Fruit fly (Drosophila melanogaster) whole organism, embryonic: ENCODE data around the gene alpha-Est3.

Experiments
- Abd-B ChIP-seq: fragments of 200-800 bp; sonication (Bioruptor generic); optimal IDR thresholded peaks from 2 replicates; lab custom pipeline; 2018; ENCODE audit warnings: missing biosample characterization, mild to moderate bottlenecking, missing genetic modification characterization, moderate library complexity
- BEAF-32 ChIP-seq: fragments of 200-800 bp; sonication (Bioruptor generic); optimal IDR thresholded peaks from 3 replicates; lab custom pipeline; 2017; ENCODE audit warnings: missing biosample characterization, missing genetic modification characterization, mild to moderate bottlenecking, moderate library complexity, missing genetic modification reagents
- BtbVII ChIP-seq: fragments of 200-800 bp; sonication (Bioruptor generic); optimal IDR thresholded peaks from 3 replicates; lab custom pipeline; 2017; ENCODE audit warnings: missing biosample characterization, mild to moderate bottlenecking, missing genetic modification characterization
- CG10147 ChIP-seq: fragments of 200-800 bp; sonication (Bioruptor generic); optimal IDR thresholded peaks from 2 replicates; lab custom pipeline; 2019; ENCODE audit warnings: missing biosample characterization, mild to moderate bottlenecking, missing genetic modification characterization, moderate library complexity
- CG11723 ChIP-seq: fragments of 200-800 bp; sonication (Bioruptor generic); optimal IDR thresholded peaks from 2 replicates; lab custom pipeline; 2017; ENCODE audit warnings: missing biosample characterization, mild to moderate bottlenecking, missing genetic modification characterization
- CG12219 ChIP-seq: fragments of 200-800 bp; sonication (Bioruptor generic); optimal IDR thresholded peaks from 3 replicates; lab custom pipeline; 2018; ENCODE audit warnings: missing biosample characterization, mild to moderate bottlenecking, missing genetic modification characterization
- CG14014 ChIP-seq: fragments of 200-800 bp; sonication (Bioruptor generic); IDR thresholded peaks from 2 replicates; pipeline ENCODE4 v1.3.6; 2022; ENCODE audit warnings: missing biosample characterization, missing genetic modification characterization
- CG14441 ChIP-seq: fragments of 200-800 bp; sonication (Bioruptor generic); IDR thresholded peaks from 2 replicates; pipeline ENCODE4 v1.3.6; 2022; ENCODE audit warnings: missing biosample characterization, missing genetic modification characterization
- CG16815 ChIP-seq: fragments of 200-800 bp; sonication (Bioruptor generic); optimal IDR thresholded peaks from 3 replicates; lab custom pipeline; 2017; ENCODE audit warnings: missing biosample characterization, mild to moderate bottlenecking, missing genetic modification characterization
- CG16863 ChIP-seq: fragments of 200-800 bp; sonication (Bioruptor generic); optimal IDR thresholded peaks from 3 replicates; lab custom pipeline; 2016; ENCODE audit warnings: missing biosample characterization, missing genetic modification characterization
- CG17359 ChIP-seq: fragments of 200-800 bp; sonication (Bioruptor generic); optimal IDR thresholded peaks from 3 replicates; lab custom pipeline; 2018; ENCODE audit warnings: missing biosample characterization, mild to moderate bottlenecking, missing genetic modification characterization, moderate library complexity
- CG17829 ChIP-seq: fragments of 200-800 bp; optimal IDR thresholded peaks from 2 replicates; lab custom pipeline; 2019; ENCODE audit warnings: missing biosample characterization, mild to moderate bottlenecking, missing genetic modification characterization, moderate library complexity
- CG2129 ChIP-seq: fragments of 200-800 bp; sonication (Bioruptor generic); IDR thresholded peaks from 2 replicates; pipeline ENCODE4 v1.3.6; 2022; ENCODE audit warnings: missing biosample characterization, missing genetic modification characterization; ENCODE audit not compliant: partially characterized antibody
- CG2678 ChIP-seq: fragments of 200-800 bp; sonication (Bioruptor generic); optimal IDR thresholded peaks from 3 replicates; lab custom pipeline; 2019; ENCODE audit warnings: missing biosample characterization, mild to moderate bottlenecking, missing genetic modification characterization, moderate library complexity
- CG2712 ChIP-seq: fragments of 200-800 bp; optimal IDR thresholded peaks from 3 replicates; lab custom pipeline; 2019; ENCODE audit warnings: missing biosample characterization, mild to moderate bottlenecking, missing genetic modification characterization, moderate library complexity
- CG31365 ChIP-seq: fragments of 200-800 bp; sonication (Bioruptor generic); optimal IDR thresholded peaks from 2 replicates; lab custom pipeline; 2018; ENCODE audit warnings: missing biosample characterization, mild to moderate bottlenecking, missing genetic modification characterization
- CG31388 ChIP-seq: fragments of 200-800 bp; sonication (Bioruptor generic); optimal IDR thresholded peaks from 2 replicates; lab custom pipeline; 2016; ENCODE audit warnings: missing biosample characterization, missing genetic modification characterization
- CG4820 ChIP-seq: fragments of 200-800 bp; sonication (Bioruptor generic); optimal IDR thresholded peaks from 3 replicates; lab custom pipeline; 2016; ENCODE audit warnings: missing biosample characterization, missing genetic modification characterization
- CG7556 ChIP-seq: fragments of 200-800 bp; sonication (Bioruptor generic); optimal IDR thresholded peaks from 2 replicates; lab custom pipeline; 2017; ENCODE audit warnings: missing biosample characterization, mild to moderate bottlenecking, missing genetic modification characterization
- CG8478 ChIP-seq: fragments of >200 bp; optimal IDR thresholded peaks from 2 replicates; lab custom pipeline; 2018
- CG9932 ChIP-seq: fragments of 200-800 bp; sonication (Bioruptor generic); IDR thresholded peaks from 2 replicates; pipeline ENCODE4 v1.3.6; 2022; ENCODE audit warnings: missing biosample characterization, missing genetic modification characterization
- D ChIP-seq, 2 experiments: fragments of 200-800 bp in 1 of 2; fragments of >200 bp in 1 of 2; sonication (Bioruptor generic) in 1 of 2; optimal IDR thresholded peaks; 2 replicates in 1 of 2; 3 replicates in 1 of 2; lab custom pipeline; 2017; ENCODE audit warnings: mild to moderate bottlenecking in 1 of 2, missing biosample characterization in 1 of 2, missing genetic modification characterization in 1 of 2, missing genetic modification reagents in 1 of 2
- Dip3 ChIP-seq: fragments of 200-800 bp; sonication (Bioruptor generic); optimal IDR thresholded peaks from 3 replicates; lab custom pipeline; 2016; ENCODE audit warnings: missing biosample characterization, missing genetic modification characterization
- E2f1 ChIP-seq: fragments of 200-800 bp; sonication (Bioruptor generic); IDR thresholded peaks from 2 replicates; pipeline ENCODE4 v1.3.6; 2022; ENCODE audit warnings: missing biosample characterization, missing genetic modification characterization
- Eip74EF ChIP-seq, 2 experiments: fragments of 200-800 bp in 1 of 2; fragments of >200 bp in 1 of 2; sonication (Bioruptor generic) in 1 of 2; optimal IDR thresholded peaks; 2 replicates each; lab custom pipeline; 2017 to 2019; ENCODE audit warnings: missing biosample characterization in 2 of 2, missing genetic modification characterization in 2 of 2, mild to moderate bottlenecking in 1 of 2, moderate library complexity in 1 of 2
- Hey ChIP-seq: fragments of 200-800 bp; sonication (Bioruptor generic); optimal IDR thresholded peaks from 3 replicates; lab custom pipeline; 2018; ENCODE audit warnings: missing biosample characterization, mild to moderate bottlenecking, missing genetic modification characterization
- Hmr ChIP-seq: fragments of 200-800 bp; sonication (Bioruptor generic); optimal IDR thresholded peaks from 3 replicates; lab custom pipeline; 2017; ENCODE audit warnings: mild to moderate bottlenecking, missing biosample characterization, missing genetic modification reagents, missing genetic modification characterization
- Hmx ChIP-seq: fragments of 200-800 bp; sonication (Bioruptor generic); optimal IDR thresholded peaks from 2 replicates; lab custom pipeline; 2016; ENCODE audit warnings: missing biosample characterization, missing genetic modification characterization
- Lhr ChIP-seq: fragments of 200-800 bp; sonication (Bioruptor generic); optimal IDR thresholded peaks from 3 replicates; lab custom pipeline; 2017; ENCODE audit warnings: mild to moderate bottlenecking, missing biosample characterization, missing genetic modification reagents, missing genetic modification characterization
- Poxn ChIP-seq: fragments of 200-800 bp; sonication (Bioruptor generic); IDR thresholded peaks from 2 replicates; pipeline ENCODE4 v1.3.6; 2022; ENCODE audit warnings: missing biosample characterization, missing genetic modification characterization
- Ptx1 ChIP-seq: fragments of 200-800 bp; sonication (Bioruptor generic); IDR thresholded peaks from 2 replicates; pipeline ENCODE4 v1.3.6; 2022; ENCODE audit warnings: missing biosample characterization, missing genetic modification characterization
- Rfx ChIP-seq: fragments of 200-800 bp; sonication (Bioruptor generic); IDR thresholded peaks from 2 replicates; pipeline ENCODE4 v1.3.6; 2022; ENCODE audit warnings: missing biosample characterization, missing genetic modification characterization
- Spps ChIP-seq: fragments of 200-800 bp; sonication (Bioruptor generic); optimal IDR thresholded peaks from 2 replicates; lab custom pipeline; 2018; ENCODE audit warnings: missing biosample characterization, mild to moderate bottlenecking, missing genetic modification characterization
- ab ChIP-seq: fragments of 200-800 bp; sonication (Bioruptor generic); optimal IDR thresholded peaks from 2 replicates; lab custom pipeline; 2016; ENCODE audit warnings: missing biosample characterization, missing genetic modification characterization
- az2 ChIP-seq: fragments of 200-800 bp; sonication (Bioruptor generic); optimal IDR thresholded peaks from 3 replicates; lab custom pipeline; 2016; ENCODE audit warnings: missing biosample characterization, missing genetic modification characterization
- bsh ChIP-seq, 2 experiments: fragments of 200-800 bp; sonication (Bioruptor generic); optimal IDR thresholded peaks; 2 replicates each; lab custom pipeline; 2017 to 2018; ENCODE audit warnings: mild to moderate bottlenecking in 2 of 2, missing biosample characterization in 2 of 2, missing genetic modification characterization in 2 of 2, moderate library complexity in 1 of 2
- chinmo ChIP-seq: fragments of 200-800 bp; sonication (Bioruptor generic); IDR thresholded peaks from 4 replicates; pipeline ENCODE4 v1.3.6; 2022; ENCODE audit warnings: missing biosample characterization, missing genetic modification characterization; ENCODE audit not compliant: partially characterized antibody
- dan ChIP-seq: fragments of 200-800 bp; sonication (Bioruptor generic); IDR thresholded peaks from 2 replicates; pipeline ENCODE4 v1.3.6; 2022; ENCODE audit warnings: missing biosample characterization, missing genetic modification characterization
- dmrt99B ChIP-seq: fragments of 200-800 bp; sonication (Bioruptor generic); optimal IDR thresholded peaks from 2 replicates; lab custom pipeline; 2018; ENCODE audit warnings: missing biosample characterization, mild to moderate bottlenecking, missing genetic modification characterization, moderate library complexity
- fu2 ChIP-seq: fragments of 200-800 bp; sonication (Bioruptor generic); optimal IDR thresholded peaks from 2 replicates; lab custom pipeline; 2016; ENCODE audit warnings: missing biosample characterization, missing genetic modification characterization
- gce ChIP-seq: fragments of 200-800 bp; sonication (Bioruptor generic); IDR thresholded peaks from 3 replicates; pipeline ENCODE4 v1.3.6; 2022; ENCODE audit warnings: missing biosample characterization, missing genetic modification characterization
- mld ChIP-seq: fragments of 200-800 bp; sonication (Bioruptor generic); IDR thresholded peaks from 3 replicates; pipeline ENCODE4 v1.3.6; 2022; ENCODE audit warnings: missing biosample characterization, missing genetic modification characterization; ENCODE audit not compliant: partially characterized antibody
- org-1 ChIP-seq: fragments of 200-800 bp; sonication (Bioruptor generic); optimal IDR thresholded peaks from 2 replicates; lab custom pipeline; 2017; ENCODE audit warnings: missing biosample characterization, missing genetic modification characterization
- pan ChIP-seq, 4 experiments: fragments of >200 bp in 3 of 4; fragments of 200-800 bp in 1 of 4; sonication (Bioruptor generic) in 1 of 4; optimal IDR thresholded peaks in 3 of 4; IDR thresholded peaks in 1 of 4; 2 replicates each; pipeline versions ENCODE4 v1.3.6 to Lab custom; 2017 to 2022; ENCODE audit warnings: missing biosample characterization in 2 of 4, missing genetic modification characterization in 2 of 4, mixed read lengths in 1 of 4
- pum ChIP-seq: fragments of 200-800 bp; sonication (Bioruptor generic); optimal IDR thresholded peaks from 2 replicates; lab custom pipeline; 2016; ENCODE audit warnings: missing biosample characterization, missing genetic modification characterization
- sc ChIP-seq, 3 experiments: fragments of >200 bp in 2 of 3; fragments of 200-800 bp in 1 of 3; sonication (Bioruptor generic) in 1 of 3; optimal IDR thresholded peaks; 2 replicates in 2 of 3; 3 replicates in 1 of 3; lab custom pipeline; 2017; ENCODE audit warnings: mild to moderate bottlenecking in 1 of 3, missing biosample characterization in 1 of 3, missing genetic modification characterization in 1 of 3, missing genetic modification reagents in 1 of 3
- schlank ChIP-seq: fragments of 200-800 bp; sonication (Bioruptor generic); optimal IDR thresholded peaks from 2 replicates; lab custom pipeline; 2018; ENCODE audit warnings: missing biosample characterization, mild to moderate bottlenecking, missing genetic modification characterization
- sob ChIP-seq: fragments of 200-800 bp; sonication (Bioruptor generic); IDR thresholded peaks from 2 replicates; pipeline ENCODE4 v1.3.6; 2022; ENCODE audit warnings: missing biosample characterization, missing genetic modification characterization
- yki ChIP-seq: fragments of >200 bp; optimal IDR thresholded peaks from 3 replicates; lab custom pipeline; 2018

alpha-Est3 gene

DNA sequence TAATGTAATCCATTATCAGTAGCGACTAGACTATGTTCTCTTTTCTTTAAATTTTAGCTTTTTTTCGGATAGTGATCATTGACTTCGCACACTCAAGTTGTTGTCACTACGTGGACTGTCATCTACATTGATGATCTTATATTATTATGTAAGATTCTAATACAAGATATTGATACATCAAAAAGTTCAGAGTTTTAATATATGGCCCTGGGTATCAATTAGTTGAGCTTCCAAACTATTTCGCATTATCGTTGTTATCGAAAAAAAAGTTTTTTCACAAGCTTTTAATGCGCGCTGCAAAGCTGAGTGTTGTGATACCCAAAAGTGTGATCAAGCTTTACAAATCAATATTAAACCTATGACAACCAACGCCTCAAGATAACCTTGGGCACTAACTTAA, 49.3 kb downstream of the alpha-Est3 start (continued):
- TF ChIP-seq CG2129 (GFP tag; lab: Robert Waterston, UW), result no peak
- no peak for TF ChIP-seq Poxn
- TF ChIP-seq CG8478 (lab: Kevin White, UChicago), result no peak
- peak; percentile 28 for TF ChIP-seq CG17359 (tag; lab: Kevin White, UChicago)
- no peak for TF ChIP-seq org-1
- peak; percentile 22 for TF ChIP-seq pum (GFP tag; lab: Kevin White, UChicago)
- no peak for TF ChIP-seq ab (GFP tag; lab: Kevin White, UChicago)
- no peak for TF ChIP-seq Eip74EF (GFP tag; optimal IDR thresholded peaks at IDR 0.05; lab: Kevin White, UChicago)
- peak; percentile 46 for TF ChIP-seq Rfx (GFP tag; lab: Robert Waterston, UW)
- peak; percentile 57 for TF ChIP-seq sob
- TF ChIP-seq Hmx (GFP tag; lab: Kevin White, UChicago), result no peak
- TF ChIP-seq CG14441, result peak; percentile 47
- TF ChIP-seq CG14014, result peak; percentile 39; the same call in 1 of the 2 replicates
- no peak for TF ChIP-seq Lhr (GFP tag; lab: Kevin White, UChicago)
- TF ChIP-seq BtbVII, result no peak
- no peak for TF ChIP-seq pan (optimal IDR thresholded peaks at IDR 0.05; lab: Kevin White, UChicago)
- no peak for TF ChIP-seq pan (GFP tag; optimal IDR thresholded peaks at IDR 0.05 in 1 of 2, IDR thresholded peaks at IDR 0.05 in 1 of 2)
- no peak for TF ChIP-seq CG31388 (GFP tag; lab: Kevin White, UChicago)
- no peak for TF ChIP-seq schlank
- TF ChIP-seq CG17829 (tag; lab: Kevin White, UChicago), result no peak
- TF ChIP-seq E2f1 (GFP tag; lab: Robert Waterston, UW), result no peak
- no peak for TF ChIP-seq CG16815
- no peak for TF ChIP-seq CG31365
- TF ChIP-seq sc (optimal IDR thresholded peaks at IDR 0.05; lab: Kevin White, UChicago), result no peak
- no peak for TF ChIP-seq sc (GFP tag; optimal IDR thresholded peaks at IDR 0.05; lab: Kevin White, UChicago)
- no peak for TF ChIP-seq dan (GFP tag; lab: Robert Waterston, UW)
- no peak for TF ChIP-seq yki
- no peak for TF ChIP-seq CG12219
- no peak for TF ChIP-seq Hey
- TF ChIP-seq fu2 (GFP tag; lab: Kevin White, UChicago), result no peak
- TF ChIP-seq D (optimal IDR thresholded peaks at IDR 0.05; lab: Kevin White, UChicago), result no peak
- no peak for TF ChIP-seq D (GFP tag; optimal IDR thresholded peaks at IDR 0.05; lab: Kevin White, UChicago)
- no peak for TF ChIP-seq CG11723 (GFP tag; lab: Kevin White, UChicago)
- TF ChIP-seq CG2712 (tag; lab: Kevin White, UChicago), result no peak
- no peak for TF ChIP-seq gce (GFP tag; lab: Robert Waterston, UW)
- TF ChIP-seq BEAF-32 (GFP tag; lab: Kevin White, UChicago), result no peak
- TF ChIP-seq Dip3 (GFP tag; lab: Kevin White, UChicago), result peak; percentile 14
- TF ChIP-seq Hmr, result peak; percentile 3
- no peak for TF ChIP-seq CG16863 (GFP tag; lab: Kevin White, UChicago)
- peak; percentile 18 for TF ChIP-seq CG4820 (GFP tag; lab: Kevin White, UChicago)
- peak; percentile 41; the same call in 1 of the 2 replicates for TF ChIP-seq CG9932 (GFP tag; lab: Robert Waterston, UW)
- 0 out of 3 replicates have a peak, but pooled peaks have one; percentile 11 for TF ChIP-seq mld (GFP tag; lab: Robert Waterston, UW)
- peak; percentile 85; the same call in 2 of the 4 replicates for TF ChIP-seq chinmo
- TF ChIP-seq bsh (GFP tag; optimal IDR thresholded peaks at IDR 0.05; lab: Kevin White, UChicago), result no peak
- peak; percentile 8 for TF ChIP-seq az2 (GFP tag; lab: Kevin White, UChicago)
- peak; percentile 20 for TF ChIP-seq CG10147 (GFP tag; lab: Kevin White, UChicago)
- TF ChIP-seq CG2678, result peak; percentile 32
- no peak for TF ChIP-seq Spps (tag; lab: Kevin White, UChicago)
- peak; percentile 13 for TF ChIP-seq Abd-B (GFP tag; lab: Kevin White, UChicago)
- TF ChIP-seq dmrt99B, result peak; percentile 22
- peak; percentile 40 for TF ChIP-seq Ptx1 (GFP tag; lab: Robert Waterston, UW)
- TF ChIP-seq CG7556 (GFP tag; lab: Kevin White, UChicago), result peak; percentile 12
